Worm (Caenorhabditis elegans): Measurements from ENCODE around the gene R144.13.
"Not testable (repeated sequence)": the region's sequence is repeated elsewhere in the genome, so short reads cannot be mapped to it uniquely, and the experiment has no call there.

DNA sequence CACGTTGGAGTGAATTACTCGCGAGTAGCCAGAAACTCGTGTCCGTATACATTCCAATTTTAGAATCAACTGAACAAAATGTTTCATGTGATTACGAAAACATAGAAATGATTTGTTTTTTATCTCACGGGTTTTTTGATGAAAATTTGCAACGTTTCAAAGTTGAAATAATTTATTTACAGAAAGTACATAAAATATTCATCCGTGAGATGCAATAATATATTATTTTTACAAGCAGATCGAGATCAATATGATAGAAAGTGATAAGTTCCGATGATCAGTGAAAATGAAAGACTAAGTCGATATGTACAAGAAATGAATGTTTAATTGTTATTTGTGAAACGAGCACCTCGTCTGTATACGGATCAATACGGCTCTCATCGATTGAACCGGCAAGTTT lies 42.7 kb upstream of the R144.13 start, which contains the start of gene C27F2.6:
- TF ChIP-seq elt-1, skn-1, lin-39, ceh-9, ZK546.5 (tag; optimal IDR thresholded peaks at IDR 0.05): not testable (repeated sequence)
